Fruit fly (Drosophila melanogaster): ENCODE data around the gene CG42537.

The CG42537 gene

dm6 chr3R:6368550-6369238, 8.9 kb upstream of the CG42537 start, which contains the start of gene CG10286 (continued):
- no peak for TF ChIP-seq dpn (GFP tag; optimal IDR thresholded peaks at IDR 0.05)
- TF ChIP-seq stwl (tag; optimal IDR thresholded peaks at IDR 0.05) = peak; percentile 3
- peak; percentile 13 for TF ChIP-seq CG10462 (GFP tag; optimal IDR thresholded peaks at IDR 0.05)
- TF ChIP-seq tap (tag; optimal IDR thresholded peaks at IDR 0.05) = peak; percentile 61
- peak; percentile 67 for TF ChIP-seq CG18262 (tag; optimal IDR thresholded peaks at IDR 0.05)
- TF ChIP-seq jumu (GFP tag; optimal IDR thresholded peaks at IDR 0.05) = peak; percentile 24
- TF ChIP-seq CG15269 (tag; optimal IDR thresholded peaks at IDR 0.05) = no peak
- TF ChIP-seq CG1603 (tag; optimal IDR thresholded peaks at IDR 0.05) = peak; percentile 61
- TF ChIP-seq dm (GFP tag; optimal IDR thresholded peaks at IDR 0.05) = peak; percentile 97
- no peak for TF ChIP-seq p53 (GFP tag; optimal IDR thresholded peaks at IDR 0.05)
- TF ChIP-seq tx (GFP tag; optimal IDR thresholded peaks at IDR 0.05) = no peak
- TF ChIP-seq CG31224 (GFP tag; IDR thresholded peaks at IDR 0.05) = 0 out of 2 replicates have a peak, but pooled peaks have one; percentile 25
- TF ChIP-seq Oaz (GFP tag; IDR thresholded peaks at IDR 0.05) = peak; percentile 34; the same call in 1 of the 2 replicates
- TF ChIP-seq Rfx (GFP tag; IDR thresholded peaks at IDR 0.05) = peak; percentile 62
- TF ChIP-seq CG3726 (GFP tag; IDR thresholded peaks at IDR 0.05) = no peak
- TF ChIP-seq CG15601 (tag; optimal IDR thresholded peaks at IDR 0.05) = peak; percentile 40
- peak; percentile 58; the same call in 2 of the 3 replicates for TF ChIP-seq Dbx (GFP tag; IDR thresholded peaks at IDR 0.05)
- TF ChIP-seq CG14710 (tag; optimal IDR thresholded peaks at IDR 0.05) = peak; percentile 35
- no peak for TF ChIP-seq Fer2 (tag; optimal IDR thresholded peaks at IDR 0.05)
- peak; percentile 71 for TF ChIP-seq CG12391 (tag; optimal IDR thresholded peaks at IDR 0.05)
- TF ChIP-seq CG9727 (GFP tag; optimal IDR thresholded peaks at IDR 0.05) = peak; percentile 48
- peak; percentile 62; the same call in 1 of the 2 replicates for TF ChIP-seq CG1024 (GFP tag; IDR thresholded peaks at IDR 0.05)
- TF ChIP-seq CG4854 (GFP tag; optimal IDR thresholded peaks at IDR 0.05) = no peak
- TF ChIP-seq repo (GFP tag; optimal IDR thresholded peaks at IDR 0.05) = peak; percentile 26
- TF ChIP-seq gfzf (GFP tag; optimal IDR thresholded peaks at IDR 0.05) = peak; percentile 74
- TF ChIP-seq CG2875 (GFP tag; optimal IDR thresholded peaks at IDR 0.05) = peak; percentile 1
- peak; percentile 34 for TF ChIP-seq nmo (GFP tag; optimal IDR thresholded peaks at IDR 0.05)
- peak; percentile 6 for TF ChIP-seq fd96Cb (tag; optimal IDR thresholded peaks at IDR 0.05)
- peak; percentile 2 for TF ChIP-seq lilli (GFP tag; optimal IDR thresholded peaks at IDR 0.05)
- peak; percentile 70 for TF ChIP-seq CG16813 (GFP tag; IDR thresholded peaks at IDR 0.05; ENCODE audit: partially characterized antibody)
- peak; percentile 30 for TF ChIP-seq phol (tag; optimal IDR thresholded peaks at IDR 0.05)
- TF ChIP-seq Sin3A (optimal IDR thresholded peaks at IDR 0.05) = peak; percentile 27
- peak; percentile 24 for TF ChIP-seq CG10979 (tag; optimal IDR thresholded peaks at IDR 0.05)
- TF ChIP-seq CG7556 (GFP tag; optimal IDR thresholded peaks at IDR 0.05) = peak; percentile 64
- TF ChIP-seq H2.0 (GFP tag; IDR thresholded peaks at IDR 0.05) = peak; percentile 31; the same call in 1 of the 2 replicates
- peak; percentile 98 for TF ChIP-seq CG3995 (GFP tag; optimal IDR thresholded peaks at IDR 0.05)
- peak; percentile 83 for TF ChIP-seq Opbp (GFP tag; IDR thresholded peaks at IDR 0.05; ENCODE audit: partially characterized antibody)
- TF ChIP-seq Rx (GFP tag; IDR thresholded peaks at IDR 0.05) = peak; percentile 31; the same call in 1 of the 2 replicates
- TF ChIP-seq CG2116 (GFP tag; optimal IDR thresholded peaks at IDR 0.05) = peak; percentile 56
- no peak for TF ChIP-seq z (GFP tag; IDR thresholded peaks at IDR 0.05)
- no peak for TF ChIP-seq CG4424 (GFP tag; optimal IDR thresholded peaks at IDR 0.05)
- no peak for TF ChIP-seq Poxn (GFP tag; IDR thresholded peaks at IDR 0.05)
- TF ChIP-seq crp (GFP tag; optimal IDR thresholded peaks at IDR 0.05) = no peak
- no peak for TF ChIP-seq emc (GFP tag; optimal IDR thresholded peaks at IDR 0.05)
- 0 out of 3 replicates have a peak, but pooled peaks have one; percentile 13 for TF ChIP-seq so (GFP tag; IDR thresholded peaks at IDR 0.05)
- TF ChIP-seq zf30C (GFP tag; optimal IDR thresholded peaks at IDR 0.05) = no peak
- TF ChIP-seq CG13287 (GFP tag; IDR thresholded peaks at IDR 0.05; ENCODE audit: partially characterized antibody) = peak; percentile 78
- TF ChIP-seq HLH4C (GFP tag; IDR thresholded peaks at IDR 0.05; ENCODE audit: partially characterized antibody) = peak; percentile 70
- peak; percentile 19 for TF ChIP-seq bcd (GFP tag; optimal IDR thresholded peaks at IDR 0.05)

All from whole organism, embryonic.